Fruit fly (Drosophila melanogaster) whole organism, prepupa: ENCODE measurements around the gene PQBP1.

Experiments
- Blimp-1 ChIP-seq: fragments of 200-800 bp; sonication (Bioruptor generic); optimal IDR thresholded peaks from 3 replicates; lab custom pipeline; 2017; ENCODE audit warnings: missing biosample characterization, missing genetic modification characterization, mild to moderate bottlenecking, moderate library complexity, missing genetic modification reagents
- CG11902 ChIP-seq: fragments of 200-800 bp; sonication (Bioruptor generic); optimal IDR thresholded peaks from 3 replicates; lab custom pipeline; 2016; ENCODE audit warnings: missing biosample characterization, missing genetic modification characterization
- CG15336 ChIP-seq: fragments of 200-800 bp; sonication (Bioruptor generic); IDR thresholded peaks from 2 replicates; pipeline ENCODE4 v1.3.6; 2022; ENCODE audit warnings: missing biosample characterization, missing genetic modification characterization
- CG16779 ChIP-seq: fragments of 200-800 bp; sonication (Bioruptor generic); optimal IDR thresholded peaks from 3 replicates; lab custom pipeline; 2017; ENCODE audit warnings: missing biosample characterization, mild to moderate bottlenecking, missing genetic modification characterization
- CG7368 ChIP-seq: fragments of 200-800 bp; sonication (Bioruptor generic); optimal IDR thresholded peaks from 3 replicates; lab custom pipeline; 2016; ENCODE audit warnings: missing biosample characterization, missing genetic modification characterization
- Eip78C ChIP-seq: fragments of 200-800 bp; sonication (Bioruptor generic); peaks from one replicate; lab custom pipeline; 2016; ENCODE audit warnings: missing biosample characterization, missing genetic modification characterization
- Lpt ChIP-seq: fragments of 200-800 bp; sonication (Bioruptor generic); optimal IDR thresholded peaks from 3 replicates; lab custom pipeline; 2016; ENCODE audit warnings: missing biosample characterization, missing genetic modification characterization
- fkh ChIP-seq: fragments of 200-800 bp; sonication (Bioruptor generic); optimal IDR thresholded peaks from 3 replicates; lab custom pipeline; 2017; ENCODE audit warnings: missing biosample characterization, mild to moderate bottlenecking, missing genetic modification characterization, moderate library complexity
- svp ChIP-seq: fragments of 200-800 bp; sonication (Bioruptor generic); peaks from one replicate; lab custom pipeline; 2016; ENCODE audit warnings: missing biosample characterization, missing genetic modification characterization

DNA sequence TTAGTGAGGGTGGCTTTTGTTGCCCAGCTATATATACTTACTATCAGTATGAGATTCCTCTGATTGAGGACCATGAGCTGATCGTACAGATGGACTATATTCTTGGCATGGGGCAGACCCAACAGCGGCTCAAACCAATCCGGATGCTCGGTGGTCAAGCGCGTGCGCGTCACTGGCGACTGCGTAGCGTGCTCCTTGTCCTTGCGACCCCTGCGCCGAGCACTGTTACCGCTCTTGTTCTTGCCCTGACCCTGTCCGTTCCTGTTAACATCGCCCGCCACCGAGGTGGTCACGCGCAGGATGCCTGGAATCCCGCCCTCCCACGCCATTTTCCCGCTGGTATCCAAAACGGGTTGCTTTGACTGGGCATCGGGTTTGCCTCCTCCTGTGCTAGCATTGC lies 32.9 kb upstream of the PQBP1 start:
- no peak for TF ChIP-seq Eip78C (GFP tag; lab: Kevin White, UChicago)
- TF ChIP-seq svp: no peak
- TF ChIP-seq CG16779: no peak
- no peak for TF ChIP-seq CG11902 (GFP tag; lab: Kevin White, UChicago)
- no peak for TF ChIP-seq Lpt (GFP tag; lab: Kevin White, UChicago)
- no peak for TF ChIP-seq CG15336 (GFP tag; lab: Robert Waterston, UW)
- no peak for TF ChIP-seq CG7368 (GFP tag; lab: Kevin White, UChicago)
- TF ChIP-seq fkh (GFP tag; lab: Kevin White, UChicago): no peak
- TF ChIP-seq Blimp-1: no peak
